Fruit fly (Drosophila melanogaster) whole organism, embryonic: ENCODE results near the gene CG11249.

Source experiments
- Aef1 ChIP-seq: fragments of 200-800 bp; sonication (Bioruptor generic); IDR thresholded peaks from 3 replicates; pipeline ENCODE4 v1.3.6; 2022; ENCODE audit warnings: missing biosample characterization, missing genetic modification characterization
- Blimp-1 ChIP-seq: fragments of 200-800 bp; sonication (Bioruptor generic); optimal IDR thresholded peaks from 3 replicates; lab custom pipeline; 2018; ENCODE audit warnings: missing biosample characterization, missing genetic modification characterization, mild to moderate bottlenecking, moderate library complexity, missing genetic modification reagents
- Bteb2 ChIP-seq: fragments of 200-800 bp; sonication (Bioruptor generic); optimal IDR thresholded peaks from 2 replicates; lab custom pipeline; 2016; ENCODE audit warnings: missing biosample characterization, missing genetic modification characterization
- CG10274 ChIP-seq: fragments of 200-800 bp; sonication (Bioruptor generic); optimal IDR thresholded peaks from 3 replicates; lab custom pipeline; 2017; ENCODE audit warnings: missing biosample characterization, mild to moderate bottlenecking, missing genetic modification characterization
- CG10979 ChIP-seq: fragments of 200-800 bp; sonication (Bioruptor generic); optimal IDR thresholded peaks from 2 replicates; lab custom pipeline; 2018; ENCODE audit warnings: missing biosample characterization, mild to moderate bottlenecking, missing genetic modification characterization, moderate library complexity
- CG14710 ChIP-seq: fragments of 200-800 bp; sonication (Bioruptor generic); optimal IDR thresholded peaks from 3 replicates; lab custom pipeline; 2019; ENCODE audit warnings: missing biosample characterization, mild to moderate bottlenecking, missing genetic modification characterization, moderate library complexity
- CG1603 ChIP-seq: fragments of 200-800 bp; sonication (Bioruptor generic); optimal IDR thresholded peaks from 2 replicates; lab custom pipeline; 2019; ENCODE audit warnings: missing biosample characterization, mild to moderate bottlenecking, missing genetic modification characterization, moderate library complexity
- CG1647 ChIP-seq: fragments of 200-800 bp; sonication (Bioruptor generic); optimal IDR thresholded peaks from 3 replicates; lab custom pipeline; 2016; ENCODE audit warnings: missing biosample characterization, missing genetic modification characterization
- CG17802 ChIP-seq: fragments of 200-800 bp; sonication (Bioruptor generic); optimal IDR thresholded peaks from 2 replicates; lab custom pipeline; 2018; ENCODE audit warnings: missing biosample characterization, mild to moderate bottlenecking, missing genetic modification characterization, moderate library complexity
- CG18262 ChIP-seq: fragments of 200-800 bp; optimal IDR thresholded peaks from 3 replicates; lab custom pipeline; 2019; ENCODE audit warnings: missing biosample characterization, mild to moderate bottlenecking, missing genetic modification characterization, moderate library complexity
- CG18764 ChIP-seq: fragments of 200-800 bp; sonication (Bioruptor generic); optimal IDR thresholded peaks from 3 replicates; lab custom pipeline; 2016; ENCODE audit warnings: missing biosample characterization, missing genetic modification characterization
- CG2712 ChIP-seq: fragments of 200-800 bp; optimal IDR thresholded peaks from 3 replicates; lab custom pipeline; 2019; ENCODE audit warnings: missing biosample characterization, mild to moderate bottlenecking, missing genetic modification characterization, moderate library complexity
- CG2875 ChIP-seq: fragments of 200-800 bp; sonication (Bioruptor generic); optimal IDR thresholded peaks from 2 replicates; lab custom pipeline; 2017; ENCODE audit warnings: missing biosample characterization, mild to moderate bottlenecking, missing genetic modification characterization, missing genetic modification reagents
- CG3847 ChIP-seq: fragments of 200-800 bp; sonication (Bioruptor generic); IDR thresholded peaks from 2 replicates; pipeline ENCODE4 v1.3.6; 2022; ENCODE audit warnings: missing biosample characterization, missing genetic modification characterization
- CG3995 ChIP-seq: fragments of 200-800 bp; sonication (Bioruptor generic); optimal IDR thresholded peaks from 3 replicates; lab custom pipeline; 2016; ENCODE audit warnings: missing biosample characterization, missing genetic modification characterization
- CG4282 ChIP-seq: fragments of 200-800 bp; sonication (Bioruptor generic); optimal IDR thresholded peaks from 2 replicates; lab custom pipeline; 2016; ENCODE audit warnings: missing biosample characterization, missing genetic modification characterization
- CG4707 ChIP-seq: fragments of 200-800 bp; sonication (Bioruptor generic); optimal IDR thresholded peaks from 2 replicates; lab custom pipeline; 2018; ENCODE audit warnings: missing biosample characterization, mild to moderate bottlenecking, missing genetic modification characterization, moderate library complexity
- CG6683 ChIP-seq: fragments of 200-800 bp; sonication (Bioruptor generic); optimal IDR thresholded peaks from 2 replicates; lab custom pipeline; 2017; ENCODE audit warnings: missing biosample characterization, mild to moderate bottlenecking, missing genetic modification characterization, missing genetic modification reagents
- CG7745 ChIP-seq: fragments of 200-800 bp; sonication (Bioruptor generic); optimal IDR thresholded peaks from 2 replicates; lab custom pipeline; 2018; ENCODE audit warnings: missing biosample characterization, mild to moderate bottlenecking, missing genetic modification characterization, moderate library complexity
- CG9437 ChIP-seq: fragments of 200-800 bp; sonication (Bioruptor generic); optimal IDR thresholded peaks from 2 replicates; lab custom pipeline; 2018; ENCODE audit warnings: missing biosample characterization, mild to moderate bottlenecking, missing genetic modification characterization
- CHES-1-like ChIP-seq: fragments of 200-800 bp; sonication (Bioruptor generic); optimal IDR thresholded peaks from 2 replicates; lab custom pipeline; 2016; ENCODE audit warnings: missing biosample characterization, missing genetic modification characterization
- Dbx ChIP-seq: fragments of 200-800 bp; sonication (Bioruptor generic); IDR thresholded peaks from 3 replicates; pipeline ENCODE4 v1.3.6; 2022; ENCODE audit warnings: missing biosample characterization, missing genetic modification characterization
- Ets97D ChIP-seq: fragments of 200-800 bp; sonication (Bioruptor generic); optimal IDR thresholded peaks from 3 replicates; lab custom pipeline; 2016; ENCODE audit warnings: missing biosample characterization, missing genetic modification characterization
- Gsc ChIP-seq: fragments of 200-800 bp; sonication (Bioruptor generic); IDR thresholded peaks from 2 replicates; pipeline ENCODE4 v1.3.6; 2022; ENCODE audit warnings: missing biosample characterization, missing genetic modification characterization
- HmgD ChIP-seq: fragments of 200-800 bp; sonication (Bioruptor generic); optimal IDR thresholded peaks from 3 replicates; lab custom pipeline; 2016; ENCODE audit warnings: missing biosample characterization, missing genetic modification characterization
- HmgZ ChIP-seq: fragments of 200-800 bp; sonication (Bioruptor generic); optimal IDR thresholded peaks from 2 replicates; lab custom pipeline; 2018; ENCODE audit warnings: missing biosample characterization, mild to moderate bottlenecking, missing genetic modification characterization
- Hr51 ChIP-seq, 2 experiments: fragments of 200-800 bp; sonication (Bioruptor generic); optimal IDR thresholded peaks; 2 replicates in 1 of 2; 3 replicates in 1 of 2; lab custom pipeline; 2016 to 2018; ENCODE audit warnings: missing biosample characterization in 2 of 2, missing genetic modification characterization in 2 of 2, mild to moderate bottlenecking in 1 of 2, moderate library complexity in 1 of 2
- Hsf ChIP-seq: fragments of 200-800 bp; sonication (Bioruptor generic); optimal IDR thresholded peaks from 3 replicates; lab custom pipeline; 2016; ENCODE audit warnings: missing biosample characterization, missing genetic modification characterization
- MBD-R2 ChIP-seq: fragments of 200-800 bp; sonication (Bioruptor generic); IDR thresholded peaks from 2 replicates; pipeline ENCODE4 v1.3.6; 2022; ENCODE audit warnings: missing biosample characterization, missing genetic modification characterization
- Mrtf ChIP-seq: fragments of 200-800 bp; sonication (Bioruptor generic); IDR thresholded peaks from 3 replicates; pipeline ENCODE4 v1.3.6; 2022; ENCODE audit warnings: missing biosample characterization, missing genetic modification characterization
- Oaz ChIP-seq: fragments of 200-800 bp; sonication (Bioruptor generic); IDR thresholded peaks from 2 replicates; pipeline ENCODE4 v1.3.6; 2022; ENCODE audit warnings: missing biosample characterization, missing genetic modification characterization
- Opbp ChIP-seq: fragments of 200-800 bp; sonication (Bioruptor generic); IDR thresholded peaks from 3 replicates; pipeline ENCODE4 v1.3.6; 2022; ENCODE audit warnings: missing biosample characterization, missing genetic modification characterization; ENCODE audit not compliant: partially characterized antibody
- Sry-δ ChIP-seq: fragments of 200-800 bp; sonication (Bioruptor generic); optimal IDR thresholded peaks from 2 replicates; lab custom pipeline; 2016; ENCODE audit warnings: missing biosample characterization, missing genetic modification characterization
- bsh ChIP-seq, 2 experiments: fragments of 200-800 bp; sonication (Bioruptor generic); optimal IDR thresholded peaks; 2 replicates each; lab custom pipeline; 2017 to 2018; ENCODE audit warnings: mild to moderate bottlenecking in 2 of 2, missing biosample characterization in 2 of 2, missing genetic modification characterization in 2 of 2, moderate library complexity in 1 of 2
- dimm ChIP-seq: fragments of 200-800 bp; sonication (Bioruptor generic); IDR thresholded peaks from 2 replicates; pipeline ENCODE4 v1.3.6; 2022; ENCODE audit warnings: missing biosample characterization, missing genetic modification characterization
- dmrt11E ChIP-seq: fragments of 200-800 bp; sonication (Bioruptor generic); optimal IDR thresholded peaks from 3 replicates; lab custom pipeline; 2018; ENCODE audit warnings: missing biosample characterization, mild to moderate bottlenecking, missing genetic modification characterization, moderate library complexity
- gro ChIP-seq: fragments of 200-800 bp; sonication (Bioruptor generic); optimal IDR thresholded peaks from 2 replicates; lab custom pipeline; 2016; ENCODE audit warnings: missing biosample characterization, missing genetic modification characterization
- hth ChIP-seq: fragments of >200 bp; optimal IDR thresholded peaks from 2 replicates; lab custom pipeline; 2017; ENCODE audit warnings: inconsistent platforms
- ind ChIP-seq: fragments of 200-800 bp; sonication (Bioruptor generic); optimal IDR thresholded peaks from 3 replicates; lab custom pipeline; 2016; ENCODE audit warnings: missing biosample characterization, missing genetic modification characterization
- kni ChIP-seq: fragments of 200-800 bp; sonication (Bioruptor generic); optimal IDR thresholded peaks from 3 replicates; lab custom pipeline; 2017; ENCODE audit warnings: mild to moderate bottlenecking, missing biosample characterization, missing genetic modification reagents, missing genetic modification characterization
- lab ChIP-seq: fragments of 200-800 bp; sonication (Bioruptor generic); optimal IDR thresholded peaks from 3 replicates; lab custom pipeline; 2017; ENCODE audit warnings: missing biosample characterization, missing genetic modification characterization, mild to moderate bottlenecking, moderate library complexity, missing genetic modification reagents
- nerfin-1 ChIP-seq: fragments of 200-800 bp; sonication (Bioruptor generic); optimal IDR thresholded peaks from 3 replicates; lab custom pipeline; 2019; ENCODE audit warnings: missing biosample characterization, mild to moderate bottlenecking, missing genetic modification characterization, moderate library complexity
- nerfin-2 ChIP-seq: fragments of 200-800 bp; sonication (Bioruptor generic); IDR thresholded peaks from 2 replicates; pipeline ENCODE4 v1.3.6; 2022; ENCODE audit warnings: missing biosample characterization, missing genetic modification characterization; ENCODE audit not compliant: partially characterized antibody
- nmo ChIP-seq: fragments of 200-800 bp; sonication (Bioruptor generic); optimal IDR thresholded peaks from 2 replicates; lab custom pipeline; 2018; ENCODE audit warnings: missing biosample characterization, mild to moderate bottlenecking, missing genetic modification characterization, moderate library complexity
- p53 ChIP-seq: fragments of 200-800 bp; sonication (Bioruptor generic); optimal IDR thresholded peaks from 2 replicates; lab custom pipeline; 2016; ENCODE audit warnings: missing biosample characterization, missing genetic modification characterization
- pzg ChIP-seq: fragments of 200-800 bp; sonication (Bioruptor generic); optimal IDR thresholded peaks from 3 replicates; lab custom pipeline; 2018; ENCODE audit warnings: missing biosample characterization, mild to moderate bottlenecking, missing genetic modification characterization, moderate library complexity
- stwl ChIP-seq: fragments of 200-800 bp; sonication (Bioruptor generic); optimal IDR thresholded peaks from 3 replicates; lab custom pipeline; 2018; ENCODE audit warnings: missing biosample characterization, mild to moderate bottlenecking, missing genetic modification characterization, moderate library complexity
- trem ChIP-seq: fragments of 200-800 bp; optimal IDR thresholded peaks from 3 replicates; lab custom pipeline; 2019; ENCODE audit warnings: missing biosample characterization, mild to moderate bottlenecking, missing genetic modification characterization, moderate library complexity
- tup ChIP-seq: fragments of 200-800 bp; sonication (Bioruptor generic); optimal IDR thresholded peaks from 2 replicates; lab custom pipeline; 2016; ENCODE audit warnings: missing biosample characterization, mild to moderate bottlenecking, missing genetic modification characterization, moderate library complexity
- wor ChIP-seq: fragments of 200-800 bp; sonication (Bioruptor generic); IDR thresholded peaks from 2 replicates; pipeline ENCODE4 v1.3.6; 2022; ENCODE audit warnings: missing biosample characterization, missing genetic modification characterization

CG11249 gene

DNA sequence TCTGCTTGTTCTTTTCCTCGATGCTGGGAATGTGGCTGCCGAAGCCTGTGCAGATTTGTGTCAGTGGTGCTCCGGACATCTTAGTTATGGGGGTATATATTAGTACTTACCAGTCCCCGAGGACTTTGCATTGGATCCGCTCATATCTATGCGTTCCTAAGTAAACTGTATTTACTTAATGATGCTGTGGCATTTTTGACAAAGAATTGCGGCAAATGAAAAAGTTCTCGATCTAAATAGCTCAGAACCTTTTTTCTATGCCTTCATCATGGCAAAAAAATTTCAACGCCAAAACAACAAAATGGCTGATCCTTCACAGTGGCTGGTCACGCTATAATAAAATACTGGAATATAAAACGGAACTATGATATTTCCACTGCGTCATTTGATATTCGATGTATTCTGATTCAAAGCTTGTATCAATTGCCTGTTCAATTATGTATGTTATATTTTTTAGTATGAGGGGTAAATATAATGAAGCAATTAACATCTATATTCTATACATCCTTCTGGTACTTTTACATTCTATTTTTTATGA lies 37.7 kb upstream of the CG11249 start, which contains the start of gene MED1 (continued):
- TF ChIP-seq CG1647 (GFP tag; lab: Kevin White, UChicago) (no peak), stwl (tag; lab: Kevin White, UChicago) (peak; percentile 71), Dbx (no peak), Oaz (GFP tag; lab: Robert Waterston, UW) (no peak), Sry-δ (GFP tag; lab: Kevin White, UChicago) (peak; percentile 26), nmo (peak; percentile 37), nerfin-2 (GFP tag; lab: Robert Waterston, UW) (no peak), CG3847 (GFP tag; lab: Robert Waterston, UW) (peak; percentile 40), Hsf (GFP tag; lab: Kevin White, UChicago) (peak; percentile 2), MBD-R2 (GFP tag; lab: Robert Waterston, UW) (peak; percentile 57), CG17802 (peak; percentile 75), Aef1 (GFP tag; lab: Robert Waterston, UW) (no peak; the same call in 2 of the 3 replicates), CHES-1-like (GFP tag; lab: Kevin White, UChicago) (peak; percentile 64), HmgD (GFP tag; lab: Kevin White, UChicago) (no peak), CG10274 (GFP tag; lab: Kevin White, UChicago) (no peak), bsh (GFP tag; optimal IDR thresholded peaks at IDR 0.05; lab: Kevin White, UChicago) (no peak), p53 (no peak), CG1603 (tag; lab: Kevin White, UChicago) (peak; percentile 69), tup (no peak), CG9437 (GFP tag; lab: Kevin White, UChicago) (no peak), Gsc (GFP tag; lab: Robert Waterston, UW) (no peak), CG6683 (GFP tag; lab: Kevin White, UChicago) (no peak), dmrt11E (peak; percentile 5), CG10979 (peak; percentile 0), Blimp-1 (GFP tag; lab: Kevin White, UChicago) (no peak), Ets97D (peak; percentile 29), CG7745 (no peak), wor (no peak), CG14710 (tag; lab: Kevin White, UChicago) (peak; percentile 27), CG3995 (peak; percentile 21), CG18262 (no peak), gro (GFP tag; lab: Kevin White, UChicago) (no peak), ind (no peak), Mrtf (GFP tag; lab: Robert Waterston, UW) (no peak), CG2875 (GFP tag; lab: Kevin White, UChicago) (no peak), Opbp (GFP tag; lab: Robert Waterston, UW) (0 out of 3 replicates have a peak, but pooled peaks have one; percentile 14), CG4707 (GFP tag; lab: Kevin White, UChicago) (no peak), Bteb2 (GFP tag; lab: Kevin White, UChicago) (no peak), CG2712 (tag; lab: Kevin White, UChicago) (peak; percentile 14), nerfin-1 (peak; percentile 11), Hr51 (GFP tag; optimal IDR thresholded peaks at IDR 0.05; lab: Kevin White, UChicago) (no peak), hth (lab: Kevin White, UChicago) (no peak), HmgZ (tag; lab: Kevin White, UChicago) (peak; percentile 23), kni (GFP tag; lab: Kevin White, UChicago) (no peak), lab (no peak), dimm (no peak), trem (peak; percentile 29), pzg (GFP tag; lab: Kevin White, UChicago) (peak; percentile 71), CG18764 (no peak), CG4282 (GFP tag; lab: Kevin White, UChicago) (no peak)
